Worm (Caenorhabditis elegans): ENCODE results near the gene xbx-6.

xbx-6 gene

ce11 chrV:9701861-9702260, 994 bp upstream of the xbx-6 start:
- TF ChIP-seq nhr-80 (tag; optimal IDR thresholded peaks at IDR 0.05) = peak; percentile 10
- no peak for TF ChIP-seq dpff-1 (tag; optimal IDR thresholded peaks at IDR 0.05)

DNA sequence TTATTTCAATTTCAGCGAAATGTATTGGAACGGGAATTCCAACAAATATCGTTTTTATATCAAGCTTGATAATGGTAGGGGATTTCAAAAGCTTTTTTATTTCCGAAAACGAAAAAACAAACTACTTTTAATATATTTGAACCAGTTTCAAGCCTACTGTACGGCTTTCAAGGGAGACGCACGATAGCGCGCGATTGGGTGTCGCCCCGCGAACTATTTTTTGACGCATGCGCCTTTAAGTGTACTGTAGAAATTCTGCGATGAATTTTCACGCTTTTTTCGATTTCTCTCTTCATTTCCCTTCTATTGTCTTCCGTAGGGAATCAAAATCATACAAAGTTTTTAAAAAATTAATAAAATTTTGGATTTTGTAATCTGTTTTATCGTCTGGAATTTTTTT, 694 bp downstream of the xbx-6 start:
- TF ChIP-seq Y95B8A.8 (GFP tag; IDR thresholded peaks at IDR 0.05) = no peak
- peak; percentile 83 for TF ChIP-seq madf-6 (GFP tag; IDR thresholded peaks at IDR 0.05)
- TF ChIP-seq xnd-1 (tag; optimal IDR thresholded peaks at IDR 0.05) = peak; percentile 42
- TF ChIP-seq snpc-3.4 (tag; optimal IDR thresholded peaks at IDR 0.05) = no peak
- no peak for TF ChIP-seq dpff-1 (tag; optimal IDR thresholded peaks at IDR 0.05)
- TF ChIP-seq lsl-1 (GFP tag; optimal IDR thresholded peaks at IDR 0.05) = peak; percentile 86
- TF ChIP-seq F33H1.4 (GFP tag; IDR thresholded peaks at IDR 0.05) = peak; percentile 64
- TF ChIP-seq efl-1 (GFP tag; optimal IDR thresholded peaks at IDR 0.05) = peak; percentile 85
- no peak for TF ChIP-seq Y53G8AR.9 (GFP tag; conservative IDR thresholded peaks at IDR 0.05)
- peak; percentile 63 for TF ChIP-seq ceh-91 (GFP tag; IDR thresholded peaks at IDR 0.05)
- peak; percentile 44 for TF ChIP-seq madf-8 (GFP tag; conservative IDR thresholded peaks at IDR 0.05)
- TF ChIP-seq lin-26 (GFP tag; IDR thresholded peaks at IDR 0.05) = no peak
- peak; percentile 43 for TF ChIP-seq dpl-1 (GFP tag; optimal IDR thresholded peaks at IDR 0.05)

DNA sequence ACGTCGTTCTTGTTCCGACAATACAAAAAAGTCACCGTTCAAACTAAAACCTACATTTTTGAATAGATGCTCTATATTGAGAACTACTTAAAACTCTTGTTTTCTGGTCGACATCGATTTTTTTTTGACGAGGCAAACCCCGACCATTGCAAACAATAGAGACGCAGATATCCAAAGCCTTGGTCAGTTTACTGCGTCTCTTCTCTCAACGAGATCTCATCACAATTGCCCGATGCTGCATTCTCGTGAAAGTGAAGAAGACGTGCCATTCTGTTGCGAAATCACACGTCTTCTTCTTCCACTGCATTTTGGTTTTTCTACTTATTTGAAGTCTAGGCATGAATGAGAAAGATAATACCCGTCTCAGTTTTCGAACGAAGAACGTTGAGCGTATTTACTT, 1.5 kb downstream of the xbx-6 start:
- TF ChIP-seq hmg-1.2 (GFP tag; IDR thresholded peaks at IDR 0.05) (peak; percentile 63; the same call in 1 of the 2 replicates), cebp-1 (GFP tag; IDR thresholded peaks at IDR 0.05) (peak; percentile 78; the same call in 1 of the 2 replicates), cebp-1 (tag; optimal IDR thresholded peaks at IDR 0.05) (peak; percentile 96), ceh-27 (GFP tag; optimal IDR thresholded peaks at IDR 0.05) (peak; percentile 74), K12H6.12 (tag; optimal IDR thresholded peaks at IDR 0.05) (peak; percentile 47), B0035.1 (tag; optimal IDR thresholded peaks at IDR 0.05) (no peak)

DNA sequence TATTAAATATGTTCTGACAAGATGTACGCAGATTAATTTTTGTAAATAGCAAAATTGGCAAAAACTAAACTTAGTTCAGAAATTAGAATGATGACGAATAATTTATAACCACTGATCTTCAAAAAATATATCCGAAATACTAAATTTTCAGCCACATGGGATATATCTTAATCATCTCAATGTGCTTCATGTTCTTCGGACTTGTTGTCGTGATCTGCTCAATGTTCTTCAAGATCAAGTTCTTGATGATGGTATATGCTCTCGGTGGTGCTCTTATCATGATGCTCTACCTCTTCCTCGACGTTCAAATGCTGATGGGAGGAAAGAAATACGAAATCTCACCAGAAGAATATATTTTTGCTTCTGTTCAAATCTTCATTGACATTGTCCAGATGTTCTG, 3.7 kb downstream of the xbx-6 start:
- TF ChIP-seq B0336.3 (GFP tag; IDR thresholded peaks at IDR 0.05) (no peak), sptf-2 (GFP tag; optimal IDR thresholded peaks at IDR 0.05) (no peak), lin-35 (GFP tag; optimal IDR thresholded peaks at IDR 0.05) (no peak), nfya-2 (GFP tag; IDR thresholded peaks at IDR 0.05) (no peak), rpc-1 (optimal IDR thresholded peaks at IDR 0.05) (no peak), rpc-1 (tag; optimal IDR thresholded peaks at IDR 0.05) (no peak), snpc-4 (GFP tag; optimal IDR thresholded peaks at IDR 0.05) (no peak), snpc-4 (tag; optimal IDR thresholded peaks at IDR 0.05) (no peak), hlh-12 (tag; optimal IDR thresholded peaks at IDR 0.05) (no peak), lsl-1 (GFP tag; optimal IDR thresholded peaks at IDR 0.05) (no peak), sea-2 (GFP tag; IDR thresholded peaks at IDR 0.05) (no peak), ceh-79 (tag; optimal IDR thresholded peaks at IDR 0.05) (no peak), K11D2.4 (GFP tag; IDR thresholded peaks at IDR 0.05) (no peak), hmg-1.2 (GFP tag; IDR thresholded peaks at IDR 0.05) (no peak), F57C9.4 (tag; optimal IDR thresholded peaks at IDR 0.05) (no peak), lin-54 (GFP tag; optimal IDR thresholded peaks at IDR 0.05) (no peak), tbp1 (GFP tag; optimal IDR thresholded peaks at IDR 0.05) (no peak), chd-7 (tag; optimal IDR thresholded peaks at IDR 0.05) (no peak), F55B11.4 (tag; optimal IDR thresholded peaks at IDR 0.05; ENCODE audit: borderline replicate concordance, insufficient read depth) (no peak), cebp-2 (GFP tag; IDR thresholded peaks at IDR 0.05) (no peak), somi-1 (GFP tag; optimal IDR thresholded peaks at IDR 0.05) (no peak), zim-3 (tag; optimal IDR thresholded peaks at IDR 0.05) (no peak)
